Fruit fly (Drosophila melanogaster) S2 (cell line): Measurements from ENCODE around the gene na.

Source experiments
- CG8478 ChIP-seq: fragments of >200 bp; optimal IDR thresholded peaks from 2 replicates; lab custom pipeline; 2018
- CTCF ChIP-seq, 2 experiments: fragments of >200 bp; optimal IDR thresholded peaks; 2 replicates each; lab custom pipeline; 2018

DNA sequence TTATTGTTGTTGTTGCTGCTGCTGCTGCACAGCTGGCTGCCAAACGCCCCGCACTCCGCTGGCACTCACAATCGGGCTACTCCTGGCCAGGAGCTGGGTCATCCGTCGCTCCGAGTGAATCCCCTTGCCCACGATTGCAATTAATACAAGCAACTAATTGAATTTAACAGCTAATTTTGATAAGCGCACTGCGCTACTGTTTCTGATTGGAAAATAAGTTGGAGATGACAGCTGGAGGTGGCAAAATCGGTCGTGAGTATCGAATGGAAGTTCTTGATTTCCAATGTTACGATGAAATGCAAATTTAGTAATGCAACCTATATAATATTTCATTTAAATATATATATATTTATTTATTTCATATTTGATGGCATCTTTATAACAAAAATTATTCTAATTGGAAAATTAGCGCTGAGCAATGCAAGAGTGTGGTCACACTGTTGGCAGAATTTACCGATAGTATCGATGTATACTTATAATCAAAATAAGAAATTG is 32.3 kb upstream of the na start, which contains the start of gene CG42271:
- TF ChIP-seq CG8478 (lab: Kevin White, UChicago) = no peak
- TF ChIP-seq CTCF (optimal IDR thresholded peaks at IDR 0.05; lab: Kevin White, UChicago) = no peak
